Worm (Caenorhabditis elegans) whole organism, early embryonic: ENCODE results near the gene cmtr-2.

Experiments used
- ama-1 ChIP-seq: fragments of 150-350 bp; optimal IDR thresholded peaks from 2 replicates; lab custom pipeline; 2014
- ceh-36 ChIP-seq: sonication (generic microtip); optimal IDR thresholded peaks from 2 replicates; lab custom pipeline; 2016; ENCODE audit warnings: missing genetic modification characterization, inconsistent platforms, missing compliant biosample characterization
- flt-1 ChIP-seq: fragments of 200-800 bp; sonication (Bioruptor generic); IDR thresholded peaks from 2 replicates; pipeline ENCODE4 v1.3.6; 2022; ENCODE audit warnings: missing genetic modification characterization, missing compliant biosample characterization
- hmbx-1 ChIP-seq: sonication (generic microtip); optimal IDR thresholded peaks from 2 replicates; lab custom pipeline; 2016; ENCODE audit warnings: mild to moderate bottlenecking, missing genetic modification characterization, missing compliant biosample characterization
- hnd-1 ChIP-seq: sonication (generic microtip); optimal IDR thresholded peaks from 2 replicates; lab custom pipeline; 2016; ENCODE audit warnings: missing genetic modification characterization, missing compliant biosample characterization
- scrt-1 ChIP-seq: fragments of 200-800 bp; sonication (Bioruptor generic); IDR thresholded peaks from 2 replicates; pipeline ENCODE4 v1.3.6; 2022; ENCODE audit warnings: missing genetic modification characterization, missing compliant biosample characterization
- sea-1 ChIP-seq: fragments of 200-800 bp; sonication (Bioruptor generic); conservative IDR thresholded peaks from 2 replicates; pipeline ENCODE4 v1.3.6; 2022; ENCODE audit warnings: missing genetic modification characterization, missing compliant biosample characterization

DNA sequence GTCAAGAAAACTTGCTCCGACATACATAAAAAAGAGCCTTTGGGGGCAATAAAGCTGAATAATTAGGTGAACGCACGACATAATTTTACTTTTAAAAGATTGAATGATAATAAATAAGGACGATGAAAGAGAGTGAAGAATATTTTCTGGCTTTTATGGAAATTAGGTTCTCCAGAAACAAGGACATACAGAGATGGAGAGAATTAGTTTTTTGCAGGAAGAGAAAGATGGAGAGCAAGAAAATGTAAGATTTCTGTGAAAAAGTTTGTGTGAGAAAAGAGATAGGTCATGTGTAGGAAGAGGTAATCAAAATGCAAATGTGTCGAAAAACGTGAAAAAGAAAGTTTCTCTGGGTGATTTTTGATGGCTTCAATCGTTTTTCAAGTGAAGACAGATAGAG lies 36.8 kb downstream of the cmtr-2 start, which contains the start of gene pdfr-1:
- TF ChIP-seq ceh-36 (tag; lab: Kevin White, UChicago): no peak
- TF ChIP-seq ama-1 (lab: Kevin White, UChicago): no peak
- TF ChIP-seq scrt-1 (GFP tag; lab: Robert Waterston, UW): no peak
- TF ChIP-seq hmbx-1: no peak
- TF ChIP-seq hnd-1 (tag; lab: Kevin White, UChicago): no peak
- no peak for TF ChIP-seq flt-1 (GFP tag; lab: Robert Waterston, UW)
- TF ChIP-seq sea-1 (GFP tag; lab: Robert Waterston, UW): no peak
